Worm (Caenorhabditis elegans) whole organism, L4/young adult: ENCODE results near the gene nep-10.
"Not testable (repeated sequence)": the region's sequence is repeated elsewhere in the genome, so short reads cannot be mapped to it uniquely, and the experiment has no call there.

Experiments used
- W03F9.2 ChIP-seq: fragments of 150-350 bp; optimal IDR thresholded peaks from 2 replicates; lab custom pipeline; 2014; ENCODE audit warnings: missing biosample characterization, missing genetic modification characterization
- dao-5 ChIP-seq: sonication (generic microtip); optimal IDR thresholded peaks from 2 replicates; lab custom pipeline; 2016; ENCODE audit warnings: missing genotype, missing genetic modification characterization, moderate library complexity, missing compliant biosample characterization
- him-1 ChIP-seq: sonication (generic microtip); optimal IDR thresholded peaks from 2 replicates; lab custom pipeline; 2016; ENCODE audit warnings: missing genotype, missing genetic modification reagents, missing genetic modification characterization, missing compliant biosample characterization

nep-10 gene

ce11 chrII:3402854-3403253, at the start of gene nep-10:
Gene nep-10 (minus strand): TSS chrII:3402954.
- TF ChIP-seq him-1 (tag; lab: Kevin White, UChicago) (no peak), dao-5 (tag; lab: Kevin White, UChicago) (no peak), W03F9.2 (tag; lab: Kevin White, UChicago) (no peak)

ce11 chrII:3452421-3452820, 49.7 kb upstream of the nep-10 start, which contains the start of gene C16C8.12:
Gene C16C8.12 (plus strand): TSS chrII:3452721.
- TF ChIP-seq W03F9.2 (tag; lab: Kevin White, UChicago): no peak
- no peak for TF ChIP-seq him-1 (tag; lab: Kevin White, UChicago)
- TF ChIP-seq dao-5 (tag; lab: Kevin White, UChicago): no peak

DNA sequence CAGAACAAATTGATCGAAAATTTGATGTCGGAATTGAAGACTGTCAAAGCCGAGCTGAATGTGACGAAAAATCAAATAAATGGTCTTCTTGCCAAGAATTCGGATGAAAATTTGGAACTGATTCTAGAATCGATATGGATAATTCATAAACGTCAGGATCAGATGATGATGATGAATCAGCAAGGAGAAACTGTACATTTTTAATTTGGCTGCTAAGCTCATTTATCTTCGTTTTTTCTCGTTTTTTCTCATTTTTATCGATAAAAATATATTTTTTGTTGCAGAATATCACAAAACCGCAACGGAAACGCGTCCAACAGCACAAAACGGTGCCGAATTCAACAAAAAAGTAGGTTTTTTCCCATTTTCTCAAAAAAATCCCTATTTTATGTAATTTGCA, 46.8 kb upstream of the nep-10 start, which contains the start of gene C16C8.14:
Gene C16C8.14, plus strand, starts transcription at position 301 of the 400 bp plus-strand sequence.
- not testable (repeated sequence) for TF ChIP-seq him-1, W03F9.2, dao-5 (tag; lab: Kevin White, UChicago)

DNA sequence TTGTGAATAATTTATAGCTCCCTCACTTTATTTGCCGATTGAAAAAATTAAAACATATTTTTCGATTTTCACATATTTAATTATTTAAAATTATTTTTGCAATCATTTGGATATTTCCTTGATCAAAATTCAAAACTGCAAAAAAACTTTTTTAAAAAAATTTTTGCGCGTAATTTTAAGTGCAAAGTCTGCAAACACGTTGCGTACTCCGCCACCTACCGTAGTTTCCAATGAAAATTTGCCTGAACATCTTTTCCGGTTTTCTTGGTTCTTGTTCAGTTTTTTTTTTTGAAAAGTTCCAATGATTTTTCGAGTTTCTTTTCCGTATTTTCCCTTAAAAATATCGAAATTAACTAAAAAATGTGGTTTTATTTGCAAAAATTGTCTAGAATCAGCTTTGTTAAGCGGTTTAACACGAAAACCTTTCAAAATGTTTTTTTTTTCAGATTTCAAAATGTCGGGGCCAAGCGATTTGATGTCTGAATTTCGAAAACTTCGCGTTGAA, 46.1 kb upstream of the nep-10 start, which contains the start of gene C16C8.25:
Gene C16C8.25, plus strand, starts transcription at position 455 of the 505 bp plus-strand sequence.
- no peak for TF ChIP-seq W03F9.2 (tag; lab: Kevin White, UChicago)
- TF ChIP-seq dao-5 (tag; lab: Kevin White, UChicago): no peak
- no peak for TF ChIP-seq him-1 (tag; lab: Kevin White, UChicago)

ce11 chrII:3447906-3448305, 45.2 kb upstream of the nep-10 start, which contains the start of gene C16C8.21:
Gene C16C8.21 (plus strand): TSS chrII:3448206.
- TF ChIP-seq dao-5 (tag; lab: Kevin White, UChicago) (no peak), him-1 (tag; lab: Kevin White, UChicago) (no peak), W03F9.2 (tag; lab: Kevin White, UChicago) (no peak)

DNA sequence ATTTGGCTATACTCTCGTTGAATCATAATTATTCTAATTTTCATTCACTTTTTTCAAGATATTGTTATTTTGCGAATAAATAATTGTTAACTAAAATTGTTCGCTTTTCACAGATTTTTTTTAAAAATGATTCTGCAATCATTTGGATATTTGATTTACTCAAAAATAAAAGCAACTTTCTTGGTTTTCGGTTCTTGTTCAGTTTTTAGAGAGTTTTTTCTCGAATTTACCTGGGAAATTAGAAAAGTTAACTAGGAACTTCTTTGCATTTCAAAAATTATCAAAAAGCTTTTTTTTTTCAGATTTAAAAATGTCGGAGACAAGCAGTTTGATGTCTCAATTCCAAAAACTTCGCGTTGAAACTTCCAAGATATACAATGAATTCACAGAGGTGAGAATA, 43.9 kb upstream of the nep-10 start, which contains the start of the genes C16C8.20 and gldi-6:
Gene C16C8.20, plus strand, starts transcription at position 301 of the 400 bp plus-strand sequence.
Gene gldi-6, plus strand, starts transcription at position 301 of the 400 bp plus-strand sequence.
- no peak for TF ChIP-seq him-1 (tag; lab: Kevin White, UChicago)
- TF ChIP-seq W03F9.2 (tag; lab: Kevin White, UChicago): no peak
- no peak for TF ChIP-seq dao-5 (tag; lab: Kevin White, UChicago)

DNA sequence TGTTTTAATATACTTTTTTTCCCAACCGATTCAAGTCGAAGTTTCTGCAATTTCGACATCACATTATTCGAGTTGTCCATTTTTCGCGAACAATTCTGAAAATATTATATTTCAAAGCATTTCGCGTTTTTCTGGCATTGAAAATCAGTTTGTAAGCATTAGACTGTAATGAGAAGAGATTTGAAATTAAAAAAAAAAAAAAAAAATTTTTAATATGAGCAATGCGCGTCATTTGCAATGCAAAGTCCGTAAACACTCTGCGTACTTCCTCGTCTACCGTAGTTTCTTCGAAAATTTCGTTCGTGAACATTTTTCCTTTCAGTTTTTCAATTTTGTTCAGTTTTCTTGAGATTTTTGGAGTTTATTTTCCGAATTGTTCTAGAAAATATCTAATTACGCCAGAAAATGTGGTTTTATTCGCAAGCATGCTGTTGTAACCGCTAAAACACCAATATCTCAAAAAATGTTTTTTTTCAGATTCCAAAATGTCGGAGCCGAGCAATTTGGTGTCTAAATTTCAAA, 42.6 kb upstream of the nep-10 start, which contains the start of the genes C16C8.5 and C16C8.16:
Gene C16C8.5, minus strand, starts transcription at position 101 of the 522 bp plus-strand sequence.
Gene C16C8.16, plus strand, starts transcription at position 472 of the 522 bp plus-strand sequence.
- TF ChIP-seq W03F9.2 (tag; lab: Kevin White, UChicago): no peak
- TF ChIP-seq him-1 (tag; lab: Kevin White, UChicago): no peak
- no peak for TF ChIP-seq dao-5 (tag; lab: Kevin White, UChicago)

ce11 chrII:3444280-3444679, 41.5 kb upstream of the nep-10 start, which contains the start of gene C16C8.4:
Gene C16C8.4 (minus strand): TSS chrII:3444380.
- no peak for TF ChIP-seq W03F9.2 (tag; lab: Kevin White, UChicago)
- TF ChIP-seq dao-5 (tag; lab: Kevin White, UChicago): no peak

DNA sequence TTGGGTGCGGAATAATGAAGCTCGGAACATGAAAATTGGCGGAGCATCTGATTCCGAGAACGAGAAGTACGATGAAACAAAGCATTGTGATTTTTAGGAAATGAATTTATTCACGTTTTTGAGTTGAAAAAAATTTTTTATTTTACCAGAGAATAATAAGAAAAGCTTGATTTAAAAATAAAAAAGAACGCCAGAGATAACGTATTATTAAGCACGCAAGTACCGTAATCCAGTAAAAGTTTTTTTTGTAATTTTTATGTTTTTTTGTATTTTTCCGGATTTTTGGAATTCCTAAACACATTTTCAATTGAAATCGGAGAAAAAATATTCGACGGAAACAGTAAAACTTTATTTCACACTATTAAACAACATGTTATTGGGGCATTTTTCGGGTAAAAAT, 40.4 kb upstream of the nep-10 start, which contains the start of gene C16C8.22:
Gene C16C8.22, minus strand, starts transcription at position 101 of the 400 bp plus-strand sequence.
- TF ChIP-seq him-1 (tag; lab: Kevin White, UChicago): no peak
- TF ChIP-seq W03F9.2 (tag; lab: Kevin White, UChicago): no peak
- no peak for TF ChIP-seq dao-5 (tag; lab: Kevin White, UChicago)

DNA sequence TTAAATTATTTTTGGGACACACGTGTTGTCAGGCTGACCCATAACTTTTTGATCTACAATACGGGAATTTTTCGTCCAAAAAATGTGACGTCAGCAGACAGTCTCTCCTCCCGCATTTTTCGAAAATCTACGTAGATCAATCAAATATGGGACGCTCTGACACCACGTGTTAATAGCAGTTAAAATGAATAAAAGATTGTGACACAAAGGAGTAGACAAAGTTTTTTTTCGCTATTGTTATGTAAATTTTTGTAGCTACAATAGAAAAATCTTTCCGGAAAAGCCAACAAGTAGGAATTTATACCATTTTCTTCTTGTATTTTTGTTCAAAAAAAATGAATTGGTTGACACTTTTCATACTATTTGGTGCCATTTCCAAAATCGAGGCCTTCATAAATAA, 38.6 kb upstream of the nep-10 start, which contains the start of gene C16C8.27:
Gene C16C8.27, plus strand, starts transcription at position 301 of the 400 bp plus-strand sequence.
- TF ChIP-seq dao-5 (tag; lab: Kevin White, UChicago) (no peak), him-1 (tag; lab: Kevin White, UChicago) (no peak), W03F9.2 (tag; lab: Kevin White, UChicago) (no peak)

DNA sequence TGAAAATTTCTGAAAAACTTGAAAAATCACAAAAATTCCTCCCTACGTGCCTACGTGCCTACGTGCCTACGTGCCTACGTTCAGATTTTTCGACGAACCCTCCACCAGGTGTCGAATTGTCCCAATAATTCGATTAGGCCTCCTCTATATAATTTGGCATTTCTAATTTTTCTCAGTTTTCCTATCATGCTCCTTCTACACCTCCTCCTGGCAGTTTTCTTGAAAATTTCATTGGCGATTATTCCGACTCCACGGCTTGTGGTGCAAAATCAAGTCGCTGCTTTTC, 37.8 kb upstream of the nep-10 start, which contains the start of gene C16C8.17:
Gene C16C8.17, plus strand, starts transcription at position 187 of the 286 bp plus-strand sequence.
- TF ChIP-seq dao-5 (tag; lab: Kevin White, UChicago) (no peak), W03F9.2 (tag; lab: Kevin White, UChicago) (no peak), him-1 (tag; lab: Kevin White, UChicago) (no peak)

- no peak for TF ChIP-seq W03F9.2 (tag; lab: Kevin White, UChicago)
- TF ChIP-seq dao-5 (tag; lab: Kevin White, UChicago): no peak
- no peak for TF ChIP-seq him-1 (tag; lab: Kevin White, UChicago)
Observed at ce11 chrII:3439842-3440640, 37.3 kb upstream of the nep-10 start.
